Fruit fly (Drosophila melanogaster) whole organism: Measurements from ENCODE around the gene Naa30B.

Source experiments
- CG8478 ChIP-seq: fragments of >200 bp; optimal IDR thresholded peaks from 2 replicates; lab custom pipeline; 2018; ENCODE audit warnings: inconsistent platforms
- Dll ChIP-seq: fragments of >200 bp; optimal IDR thresholded peaks from 2 replicates; lab custom pipeline; 2017
- pan ChIP-seq: fragments of >200 bp; optimal IDR thresholded peaks from 2 replicates; lab custom pipeline; 2017
- psq ChIP-seq: fragments of >200 bp; optimal IDR thresholded peaks from 2 replicates; lab custom pipeline; 2017
- usp ChIP-seq: fragments of >200 bp; optimal IDR thresholded peaks from 2 replicates; lab custom pipeline; 2017; ENCODE audit warnings: missing biosample characterization, missing genetic modification characterization, mixed read lengths

DNA sequence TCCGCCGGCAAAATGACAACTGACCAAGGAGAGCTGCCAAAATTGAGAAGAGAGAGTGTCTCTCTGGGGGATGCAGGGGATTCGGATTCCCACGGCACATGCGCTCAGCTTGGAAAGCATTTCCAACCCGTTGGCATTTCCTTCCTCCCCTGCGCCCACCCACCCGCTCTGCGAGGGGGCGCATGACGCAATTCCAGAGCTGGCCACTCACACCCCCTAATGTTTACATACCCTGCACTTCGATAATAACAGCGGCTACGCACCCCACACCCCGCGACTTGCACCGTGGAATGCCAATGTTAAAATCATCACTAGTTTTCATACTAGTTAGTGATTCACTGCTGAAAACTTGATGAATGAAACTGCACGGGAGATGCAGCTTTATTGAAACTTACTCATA, 17.7 kb upstream of the Naa30B start, which contains the start of gene stet:
- TF ChIP-seq Dll (lab: Kevin White, UChicago): no peak
- no peak for TF ChIP-seq CG8478 (lab: Kevin White, UChicago)
- TF ChIP-seq psq (lab: Kevin White, UChicago): no peak
- TF ChIP-seq usp (GFP tag; lab: Kevin White, UChicago): no peak
- TF ChIP-seq pan: no peak
